Worm (Caenorhabditis elegans) whole organism, L4/young adult: ENCODE measurements around the gene Y73C8C.3.

Source experiments
- W03F9.2 ChIP-seq: fragments of 150-350 bp; optimal IDR thresholded peaks from 2 replicates; lab custom pipeline; 2014; ENCODE audit warnings: missing biosample characterization, missing genetic modification characterization
- him-1 ChIP-seq: sonication (generic microtip); optimal IDR thresholded peaks from 2 replicates; lab custom pipeline; 2016; ENCODE audit warnings: missing genotype, missing genetic modification reagents, missing genetic modification characterization, missing compliant biosample characterization

DNA sequence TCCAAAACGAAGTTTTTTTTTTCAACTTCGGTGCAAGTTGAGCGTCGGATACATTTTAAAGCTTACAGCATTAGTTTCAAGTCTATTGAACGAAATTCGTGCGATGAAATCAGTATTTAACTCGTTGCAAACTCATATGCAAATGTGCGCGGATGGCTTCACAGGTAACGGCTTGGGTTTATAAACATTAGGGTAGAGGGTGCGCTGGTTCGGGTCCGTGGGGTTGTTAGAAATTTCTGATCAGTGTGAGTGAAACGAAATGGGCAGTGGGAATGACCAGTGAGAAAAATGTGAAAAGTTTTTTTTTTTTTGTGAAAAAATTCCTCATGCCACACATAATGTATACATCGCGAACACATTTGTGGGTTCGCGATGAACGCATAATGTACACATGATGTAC lies 48.1 kb downstream of the Y73C8C.3 start:
- TF ChIP-seq W03F9.2 (tag; lab: Kevin White, UChicago) (no peak), him-1 (tag; lab: Kevin White, UChicago) (no peak)
